Worm (Caenorhabditis elegans): ENCODE measurements around the gene perm-2.

perm-2 gene

DNA sequence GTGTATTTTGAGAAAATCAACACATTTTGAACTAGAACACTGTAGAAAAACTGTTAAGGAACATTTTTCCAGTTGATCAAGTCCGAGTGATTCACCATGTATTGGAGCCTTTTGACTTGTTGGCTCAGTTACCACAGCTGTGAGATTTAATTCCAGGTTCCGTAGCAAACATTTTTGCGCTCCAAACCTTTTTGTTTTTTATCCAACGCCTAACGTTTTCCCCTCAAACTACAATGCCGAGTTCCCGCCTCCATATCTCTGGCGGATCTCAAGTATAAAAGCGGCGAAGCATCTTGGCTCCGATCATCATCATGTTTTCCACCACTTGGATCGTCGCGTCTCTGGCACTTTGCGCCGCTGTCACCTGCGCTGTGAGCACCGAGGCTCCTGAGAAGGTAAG lies at the start of gene perm-2:
TSS of gene perm-2 (plus strand) at position 301 of the 400 bp plus-strand sequence.
- TF ChIP-seq ztf-4 (tag; optimal IDR thresholded peaks at IDR 0.05) (no peak), elt-1 (tag; optimal IDR thresholded peaks at IDR 0.05) (no peak), lin-39 (tag; optimal IDR thresholded peaks at IDR 0.05) (no peak), unc-62 (GFP tag; optimal IDR thresholded peaks at IDR 0.05) (no peak), R02D3.7 (tag; optimal IDR thresholded peaks at IDR 0.05) (no peak), lsy-2 (tag; optimal IDR thresholded peaks at IDR 0.05) (no peak), nhr-129 (tag; optimal IDR thresholded peaks at IDR 0.05) (no peak), egl-27 (tag; optimal IDR thresholded peaks at IDR 0.05) (no peak), crh-2 (tag; optimal IDR thresholded peaks at IDR 0.05) (no peak), nhr-25 (tag; optimal IDR thresholded peaks at IDR 0.05) (no peak), lin-13 (GFP tag; optimal IDR thresholded peaks at IDR 0.05) (no peak), snpc-4 (tag; optimal IDR thresholded peaks at IDR 0.05) (no peak), nhr-77 (tag; optimal IDR thresholded peaks at IDR 0.05) (no peak)

DNA sequence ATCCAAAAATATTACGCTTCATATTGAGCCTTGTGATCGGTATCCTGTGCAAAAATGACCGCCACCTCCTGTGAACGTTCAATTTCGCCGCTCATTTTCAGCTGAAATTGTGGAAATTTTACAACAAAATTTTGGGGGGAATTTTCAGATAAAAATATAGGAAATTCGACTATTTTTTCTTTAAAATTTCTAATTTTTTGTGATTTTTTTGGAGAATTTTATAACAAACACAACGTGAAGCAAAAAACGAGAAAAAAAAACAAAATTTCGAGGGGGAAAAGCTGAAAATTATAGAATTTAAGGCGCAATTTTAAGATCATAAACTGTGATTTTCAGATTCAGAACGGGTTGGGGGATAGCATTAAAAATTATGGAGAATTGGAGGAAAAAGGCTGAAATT lies 39.7 kb upstream of the perm-2 start, which contains the start of gene csn-4:
TSS of gene csn-4 (minus strand) at position 101 of the 400 bp plus-strand sequence.
- TF ChIP-seq nhr-10 (tag; optimal IDR thresholded peaks at IDR 0.05), result no peak
- TF ChIP-seq gmeb-1 (tag; optimal IDR thresholded peaks at IDR 0.05), result no peak
- no peak for TF ChIP-seq lsy-2 (tag; optimal IDR thresholded peaks at IDR 0.05)
- TF ChIP-seq nhr-129 (tag; optimal IDR thresholded peaks at IDR 0.05), result no peak
- no peak for TF ChIP-seq dmd-4 (tag; optimal IDR thresholded peaks at IDR 0.05)
- TF ChIP-seq ZK546.5 (tag; optimal IDR thresholded peaks at IDR 0.05), result no peak
- TF ChIP-seq lin-11 (tag; optimal IDR thresholded peaks at IDR 0.05), result no peak
- TF ChIP-seq peb-1 (tag; optimal IDR thresholded peaks at IDR 0.05), result no peak
- no peak for TF ChIP-seq mbf-1 (tag; optimal IDR thresholded peaks at IDR 0.05)
- no peak for TF ChIP-seq fos-1 (tag; optimal IDR thresholded peaks at IDR 0.05)
- no peak for TF ChIP-seq sma-3 (GFP tag; optimal IDR thresholded peaks at IDR 0.05)
- no peak for TF ChIP-seq egl-27 (tag; optimal IDR thresholded peaks at IDR 0.05)
- no peak for TF ChIP-seq snpc-4 (tag; optimal IDR thresholded peaks at IDR 0.05)
- no peak for TF ChIP-seq sma-9 (GFP tag; optimal IDR thresholded peaks at IDR 0.05)
- no peak for TF ChIP-seq sma-9 (tag; optimal IDR thresholded peaks at IDR 0.05)
- no peak for TF ChIP-seq ztf-4 (tag; optimal IDR thresholded peaks at IDR 0.05)
- TF ChIP-seq F13H6.1 (tag; optimal IDR thresholded peaks at IDR 0.05), result no peak
- TF ChIP-seq nhr-237 (tag; optimal IDR thresholded peaks at IDR 0.05), result no peak

ce11 chrIV:1093870-1094564 lies 32.6 kb upstream of the perm-2 start, which contains the start of the genes cct-8 and Y55F3AR.2:
Gene cct-8, minus strand, starts transcription at chrIV:1093920.
Gene Y55F3AR.2, plus strand, starts transcription at chrIV:1094541.
- TF ChIP-seq mbf-1 (tag; optimal IDR thresholded peaks at IDR 0.05), result peak; percentile 39
- no peak for TF ChIP-seq peb-1 (tag; optimal IDR thresholded peaks at IDR 0.05)
- peak; percentile 95 for TF ChIP-seq nhr-6 (tag; optimal IDR thresholded peaks at IDR 0.05)
- TF ChIP-seq ZK546.5 (tag; optimal IDR thresholded peaks at IDR 0.05), result peak; percentile 81
- TF ChIP-seq lin-11 (tag; optimal IDR thresholded peaks at IDR 0.05), result peak; percentile 99
- peak; percentile 99 for TF ChIP-seq unc-55 (GFP tag; optimal IDR thresholded peaks at IDR 0.05)
- peak; percentile 3 to 78 for TF ChIP-seq mdl-1 (tag; optimal IDR thresholded peaks at IDR 0.05)
- TF ChIP-seq nhr-129 (tag; optimal IDR thresholded peaks at IDR 0.05), result peak; percentile 87
- peak; percentile 79 for TF ChIP-seq ceh-16 (tag; optimal IDR thresholded peaks at IDR 0.05)
- peak; percentile 66 for TF ChIP-seq ama-1 (optimal IDR thresholded peaks at IDR 0.05)
- TF ChIP-seq elt-3 (tag; optimal IDR thresholded peaks at IDR 0.05), result no peak
- TF ChIP-seq sma-3 (GFP tag; optimal IDR thresholded peaks at IDR 0.05), result peak; percentile 98
- TF ChIP-seq lin-39 (tag; optimal IDR thresholded peaks at IDR 0.05), result peak; percentile 10
- TF ChIP-seq snpc-4 (tag; optimal IDR thresholded peaks at IDR 0.05), result peak; percentile 81
- no peak for TF ChIP-seq alr-1 (tag; optimal IDR thresholded peaks at IDR 0.05)
- TF ChIP-seq egl-27 (tag; optimal IDR thresholded peaks at IDR 0.05), result peak; percentile 92
- peak; percentile 85 for TF ChIP-seq fos-1 (tag; optimal IDR thresholded peaks at IDR 0.05)
- TF ChIP-seq gmeb-1 (tag; optimal IDR thresholded peaks at IDR 0.05), result peak; percentile 97
- TF ChIP-seq F13H6.1 (tag; optimal IDR thresholded peaks at IDR 0.05), result peak; percentile 97
- TF ChIP-seq sma-9 (GFP tag; optimal IDR thresholded peaks at IDR 0.05), result peak; percentile 96
- TF ChIP-seq sma-9 (tag; optimal IDR thresholded peaks at IDR 0.05), result no peak
- peak; percentile 51 for TF ChIP-seq aly-2 (tag; optimal IDR thresholded peaks at IDR 0.05)
- TF ChIP-seq ztf-1 (GFP tag; conservative IDR thresholded peaks at IDR 0.05), result 0 out of 2 replicates have a peak, but pooled peaks have one; percentile 96
- TF ChIP-seq elt-1 (tag; optimal IDR thresholded peaks at IDR 0.05), result no peak
- peak; percentile 100 for TF ChIP-seq lsy-2 (tag; optimal IDR thresholded peaks at IDR 0.05)
- TF ChIP-seq nhr-12 (tag; optimal IDR thresholded peaks at IDR 0.05), result peak; percentile 49
- peak; percentile 69 for TF ChIP-seq unc-62 (GFP tag; optimal IDR thresholded peaks at IDR 0.05)
- TF ChIP-seq ztf-4 (tag; optimal IDR thresholded peaks at IDR 0.05), result peak; percentile 96
- peak; percentile 65 for TF ChIP-seq nhr-77 (tag; optimal IDR thresholded peaks at IDR 0.05)
- TF ChIP-seq lin-13 (GFP tag; optimal IDR thresholded peaks at IDR 0.05), result peak; percentile 97
- no peak for TF ChIP-seq nhr-23 (tag; optimal IDR thresholded peaks at IDR 0.05)
- TF ChIP-seq unc-39 (tag; optimal IDR thresholded peaks at IDR 0.05), result no peak
- peak; percentile 89 for TF ChIP-seq R02D3.7 (tag; optimal IDR thresholded peaks at IDR 0.05)
- peak; percentile 97 for TF ChIP-seq nhr-21 (tag; optimal IDR thresholded peaks at IDR 0.05)
- TF ChIP-seq sem-4 (tag; optimal IDR thresholded peaks at IDR 0.05), result peak; percentile 95
- TF ChIP-seq nhr-237 (tag; optimal IDR thresholded peaks at IDR 0.05), result peak; percentile 82
- peak; percentile 74 for TF ChIP-seq zag-1 (tag; optimal IDR thresholded peaks at IDR 0.05)
- peak; percentile 98 for TF ChIP-seq nhr-25 (tag; optimal IDR thresholded peaks at IDR 0.05)
- peak; percentile 74 for TF ChIP-seq dmd-4 (tag; optimal IDR thresholded peaks at IDR 0.05)
- TF ChIP-seq ztf-11 (tag; optimal IDR thresholded peaks at IDR 0.05), result peak; percentile 80
- TF ChIP-seq ceh-82 (tag; optimal IDR thresholded peaks at IDR 0.05), result peak; percentile 87
- peak; percentile 45 for TF ChIP-seq blmp-1 (tag; optimal IDR thresholded peaks at IDR 0.05; ENCODE audit: insufficient read depth)
- TF ChIP-seq C34F6.9 (tag; optimal IDR thresholded peaks at IDR 0.05), result peak; percentile 93
